Worm (Caenorhabditis elegans) whole organism, early embryonic: ENCODE results near the gene C02D5.4.

Experiments used
- B0310.2 ChIP-seq: sonication (generic microtip); optimal IDR thresholded peaks from 2 replicates; lab custom pipeline; 2016; ENCODE audit warnings: mild to moderate bottlenecking, missing genetic modification characterization, missing compliant biosample characterization
- F13C5.2 ChIP-seq: sonication (generic microtip); optimal IDR thresholded peaks from 2 replicates; lab custom pipeline; 2017; ENCODE audit warnings: mild to moderate bottlenecking, missing genetic modification characterization, inconsistent platforms, missing compliant biosample characterization
- aly-1 ChIP-seq: sonication (generic microtip); optimal IDR thresholded peaks from 2 replicates; lab custom pipeline; 2016; ENCODE audit warnings: missing genetic modification characterization, missing compliant biosample characterization
- ama-1 ChIP-seq: fragments of 150-350 bp; optimal IDR thresholded peaks from 2 replicates; lab custom pipeline; 2014
- ceh-13 ChIP-seq: fragments of 200-800 bp; sonication (Bioruptor generic); optimal IDR thresholded peaks from 2 replicates; lab custom pipeline; 2018; ENCODE audit warnings: mild to moderate bottlenecking, missing genetic modification characterization, missing compliant biosample characterization
- ceh-36 ChIP-seq: sonication (generic microtip); optimal IDR thresholded peaks from 2 replicates; lab custom pipeline; 2016; ENCODE audit warnings: missing genetic modification characterization, inconsistent platforms, missing compliant biosample characterization
- ets-7 ChIP-seq: sonication (generic microtip); optimal IDR thresholded peaks from 2 replicates; lab custom pipeline; 2016; ENCODE audit warnings: missing genotype, missing genetic modification characterization, missing compliant biosample characterization
- flt-1 ChIP-seq: fragments of 200-800 bp; sonication (Bioruptor generic); IDR thresholded peaks from 2 replicates; pipeline ENCODE4 v1.3.6; 2022; ENCODE audit warnings: missing genetic modification characterization, missing compliant biosample characterization
- hmbx-1 ChIP-seq: sonication (generic microtip); optimal IDR thresholded peaks from 2 replicates; lab custom pipeline; 2016; ENCODE audit warnings: mild to moderate bottlenecking, missing genetic modification characterization, missing compliant biosample characterization
- hmg-4 ChIP-seq: fragments of 200-800 bp; sonication (Bioruptor generic); optimal IDR thresholded peaks from 2 replicates; lab custom pipeline; 2018; ENCODE audit warnings: mild to moderate bottlenecking, missing genetic modification characterization, missing compliant biosample characterization
- hnd-1 ChIP-seq: sonication (generic microtip); optimal IDR thresholded peaks from 2 replicates; lab custom pipeline; 2016; ENCODE audit warnings: missing genetic modification characterization, missing compliant biosample characterization
- pes-1 ChIP-seq: fragments of 200-800 bp; sonication (Bioruptor generic); IDR thresholded peaks from 2 replicates; pipeline ENCODE4 v1.3.6; 2022; ENCODE audit warnings: missing genetic modification reagents, missing genetic modification characterization, missing compliant biosample characterization
- scrt-1 ChIP-seq: fragments of 200-800 bp; sonication (Bioruptor generic); IDR thresholded peaks from 2 replicates; pipeline ENCODE4 v1.3.6; 2022; ENCODE audit warnings: missing genetic modification characterization, missing compliant biosample characterization
- sea-1 ChIP-seq: fragments of 200-800 bp; sonication (Bioruptor generic); conservative IDR thresholded peaks from 2 replicates; pipeline ENCODE4 v1.3.6; 2022; ENCODE audit warnings: missing genetic modification characterization, missing compliant biosample characterization
- tbx-11 ChIP-seq: fragments of 200-800 bp; sonication (Bioruptor generic); IDR thresholded peaks from 2 replicates; pipeline ENCODE4 v1.3.6; 2022; ENCODE audit warnings: missing genetic modification characterization, missing compliant biosample characterization
- tbx-37 ChIP-seq: fragments of 200-800 bp; sonication (Bioruptor generic); conservative IDR thresholded peaks from 2 replicates; pipeline ENCODE4 v1.3.6; 2022; ENCODE audit warnings: missing genetic modification reagents, missing genetic modification characterization, missing compliant biosample characterization
- tra-4 ChIP-seq: sonication (generic microtip); optimal IDR thresholded peaks from 2 replicates; lab custom pipeline; 2017; ENCODE audit warnings: missing genetic modification characterization, missing compliant biosample characterization

The C02D5.4 gene

DNA sequence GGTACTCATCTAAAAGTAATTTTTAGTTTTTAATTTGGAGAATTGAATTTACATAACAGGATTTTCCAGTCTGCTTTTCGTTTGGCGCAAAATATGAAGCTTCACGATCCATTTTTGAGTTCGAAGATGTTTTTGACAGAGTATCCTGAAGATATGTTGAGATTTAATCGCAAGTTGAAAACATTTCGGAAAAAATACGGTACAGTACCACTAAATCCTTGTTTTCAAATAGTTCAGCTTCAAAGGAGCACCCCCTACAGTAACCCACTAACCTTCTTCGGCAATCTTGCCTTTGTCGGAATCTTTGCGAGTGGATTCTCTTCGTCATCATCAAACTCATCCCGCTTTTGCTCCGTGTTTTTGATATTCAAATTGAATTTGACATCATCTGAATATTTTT is 33.0 kb upstream of the C02D5.4 start:
- TF ChIP-seq sea-1 (GFP tag; lab: Robert Waterston, UW) (no peak), hnd-1 (tag; lab: Kevin White, UChicago) (no peak), flt-1 (GFP tag; lab: Robert Waterston, UW) (no peak), B0310.2 (tag; lab: Kevin White, UChicago) (no peak), tra-4 (no peak), ets-7 (tag; lab: Kevin White, UChicago) (no peak), scrt-1 (GFP tag; lab: Robert Waterston, UW) (no peak), tbx-11 (GFP tag; lab: Robert Waterston, UW) (no peak), ceh-13 (GFP tag; lab: Kevin White, UChicago) (no peak), hmg-4 (GFP tag; lab: Kevin White, UChicago) (no peak), tbx-37 (no peak), ceh-36 (tag; lab: Kevin White, UChicago) (no peak), F13C5.2 (tag; lab: Kevin White, UChicago) (no peak), pes-1 (no peak)

- TF ChIP-seq F13C5.2 (tag; lab: Kevin White, UChicago) (no peak), hnd-1 (tag; lab: Kevin White, UChicago) (no peak), hmbx-1 (tag; lab: Kevin White, UChicago) (no peak)
Measured at ce11 chrIII:8519886-8520285, 32.1 kb upstream of the C02D5.4 start, which contains the start of gene ZC21.8. Gene ZC21.8, minus strand, starts transcription at chrIII:8519986.

ce11 chrIII:8520589-8520988 is 31.4 kb upstream of the C02D5.4 start:
- TF ChIP-seq scrt-1 (GFP tag; lab: Robert Waterston, UW) (no peak), sea-1 (GFP tag; lab: Robert Waterston, UW) (no peak), ets-7 (tag; lab: Kevin White, UChicago) (no peak), hnd-1 (tag; lab: Kevin White, UChicago) (no peak), pes-1 (no peak), F13C5.2 (tag; lab: Kevin White, UChicago) (no peak), aly-1 (tag; lab: Kevin White, UChicago) (no peak), ceh-36 (tag; lab: Kevin White, UChicago) (no peak), ama-1 (lab: Kevin White, UChicago) (no peak), B0310.2 (tag; lab: Kevin White, UChicago) (no peak), tra-4 (no peak), hmg-4 (GFP tag; lab: Kevin White, UChicago) (no peak), flt-1 (GFP tag; lab: Robert Waterston, UW) (no peak), tbx-11 (GFP tag; lab: Robert Waterston, UW) (no peak), ceh-13 (GFP tag; lab: Kevin White, UChicago) (no peak), hmbx-1 (tag; lab: Kevin White, UChicago) (no peak)

ce11 chrIII:8521654-8522392 is 30.1 kb upstream of the C02D5.4 start:
- TF ChIP-seq hmbx-1 (tag; lab: Kevin White, UChicago): no peak
- TF ChIP-seq tra-4: no peak
- TF ChIP-seq hmg-4 (GFP tag; lab: Kevin White, UChicago): no peak
- TF ChIP-seq tbx-11 (GFP tag; lab: Robert Waterston, UW): no peak

ce11 chrIII:8524773-8525172 is 27.2 kb upstream of the C02D5.4 start, which contains the start of gene idpp-15:
Gene idpp-15, plus strand, starts transcription at chrIII:8525073.
- no peak for TF ChIP-seq tbx-11 (GFP tag; lab: Robert Waterston, UW)
- no peak for TF ChIP-seq F13C5.2 (tag; lab: Kevin White, UChicago)
- TF ChIP-seq tbx-37: no peak
- TF ChIP-seq B0310.2 (tag; lab: Kevin White, UChicago): no peak
- TF ChIP-seq scrt-1 (GFP tag; lab: Robert Waterston, UW): no peak
- TF ChIP-seq ama-1 (lab: Kevin White, UChicago): no peak
- no peak for TF ChIP-seq pes-1

ce11 chrIII:8529002-8529401 is 23.0 kb upstream of the C02D5.4 start:
- TF ChIP-seq ama-1 (lab: Kevin White, UChicago): peak; percentile 84
- TF ChIP-seq flt-1 (GFP tag; lab: Robert Waterston, UW): no peak

ce11 chrIII:8529772-8530171 is 22.2 kb upstream of the C02D5.4 start, which contains the start of gene ZC21.10:
Gene ZC21.10, plus strand, starts transcription at chrIII:8530072.
- TF ChIP-seq hnd-1 (tag; lab: Kevin White, UChicago) (no peak), ama-1 (lab: Kevin White, UChicago) (no peak), hmbx-1 (tag; lab: Kevin White, UChicago) (no peak), pes-1 (no peak), ets-7 (tag; lab: Kevin White, UChicago) (no peak), scrt-1 (GFP tag; lab: Robert Waterston, UW) (no peak), B0310.2 (tag; lab: Kevin White, UChicago) (no peak), ceh-36 (tag; lab: Kevin White, UChicago) (no peak), flt-1 (GFP tag; lab: Robert Waterston, UW) (no peak), tbx-11 (GFP tag; lab: Robert Waterston, UW) (no peak), sea-1 (GFP tag; lab: Robert Waterston, UW) (no peak), hmg-4 (GFP tag; lab: Kevin White, UChicago) (no peak), tra-4 (no peak), F13C5.2 (tag; lab: Kevin White, UChicago) (no peak), tbx-37 (no peak), ceh-13 (GFP tag; lab: Kevin White, UChicago) (no peak)
